Worm (Caenorhabditis elegans) whole organism, young adult: ENCODE data around the gene D2024.4.
"Not testable (repeated sequence)": the region's sequence is repeated elsewhere in the genome, so short reads cannot be mapped to it uniquely, and the experiment has no call there.

Experiments
- D2030.7 ChIP-seq: fragments of 200-800 bp; sonication (Bioruptor generic); IDR thresholded peaks from 2 replicates; pipeline ENCODE4 v1.3.6; 2022; ENCODE audit warnings: missing genetic modification reagents, missing genetic modification characterization, missing compliant biosample characterization
- akir-1 ChIP-seq: fragments of 200-800 bp; sonication (Bioruptor generic); optimal IDR thresholded peaks from 2 replicates; lab custom pipeline; 2018; ENCODE audit warnings: mild to moderate bottlenecking, missing genetic modification characterization, moderate library complexity, missing compliant biosample characterization
- pha-4 ChIP-seq: fragments of 150-350 bp; sonication (generic microtip); optimal IDR thresholded peaks from 2 replicates; lab custom pipeline; 2014; ENCODE audit warnings: missing biosample characterization, missing genetic modification reagents, missing genetic modification characterization
- snpc-1.3 ChIP-seq: sonication (generic microtip); optimal IDR thresholded peaks from 2 replicates; lab custom pipeline; 2017; ENCODE audit warnings: missing genetic modification characterization, mild to moderate bottlenecking, missing compliant biosample characterization, antibody characterized with exemption, moderate library complexity, missing genotype, missing genetic modification reagents; ENCODE audit not compliant: insufficient read depth

ce11 chrIV:7247243-7247642, 16.2 kb downstream of the D2024.4 start, which contains the start of gene D2024.1:
- not testable (repeated sequence) for TF ChIP-seq akir-1 (GFP tag; lab: Kevin White, UChicago); snpc-1.3 (tag; lab: Kevin White, UChicago); pha-4 (tag; lab: Kevin White, UChicago); D2030.7
